Fruit fly (Drosophila melanogaster) whole organism, embryonic: Measurements from ENCODE around the gene wrm2.

ENCODE experiments used
- Aef1 ChIP-seq: fragments of 200-800 bp; sonication (Bioruptor generic); IDR thresholded peaks from 3 replicates; pipeline ENCODE4 v1.3.6; 2022; ENCODE audit warnings: missing biosample characterization, missing genetic modification characterization
- Antp ChIP-seq: fragments of 200-800 bp; sonication (Bioruptor generic); optimal IDR thresholded peaks from 3 replicates; lab custom pipeline; 2016; ENCODE audit warnings: missing biosample characterization, missing genetic modification characterization
- Bgb ChIP-seq: fragments of 200-800 bp; sonication (Bioruptor generic); IDR thresholded peaks from 2 replicates; pipeline ENCODE4 v1.3.6; 2022; ENCODE audit warnings: missing biosample characterization, missing genetic modification characterization; ENCODE audit not compliant: partially characterized antibody
- C15 ChIP-seq: fragments of 200-800 bp; sonication (Bioruptor generic); IDR thresholded peaks from 3 replicates; pipeline ENCODE4 v1.3.6; 2022; ENCODE audit warnings: missing biosample characterization, missing genetic modification characterization
- CG10431 ChIP-seq: fragments of 200-800 bp; sonication (Bioruptor generic); optimal IDR thresholded peaks from 3 replicates; lab custom pipeline; 2018; ENCODE audit warnings: missing biosample characterization, mild to moderate bottlenecking, missing genetic modification characterization
- CG12659 ChIP-seq: fragments of 200-800 bp; sonication (Bioruptor generic); optimal IDR thresholded peaks from 3 replicates; lab custom pipeline; 2017; ENCODE audit warnings: mild to moderate bottlenecking, missing biosample characterization, missing genetic modification reagents, missing genetic modification characterization
- CG13296 ChIP-seq: fragments of 200-800 bp; sonication (Bioruptor generic); optimal IDR thresholded peaks from 3 replicates; lab custom pipeline; 2018; ENCODE audit warnings: missing biosample characterization, mild to moderate bottlenecking, missing genetic modification characterization
- CG13775 ChIP-seq: fragments of 200-800 bp; sonication (Bioruptor generic); optimal IDR thresholded peaks from 3 replicates; lab custom pipeline; 2017; ENCODE audit warnings: missing biosample characterization, mild to moderate bottlenecking, missing genetic modification characterization
- CG14710 ChIP-seq: fragments of 200-800 bp; sonication (Bioruptor generic); optimal IDR thresholded peaks from 3 replicates; lab custom pipeline; 2019; ENCODE audit warnings: missing biosample characterization, mild to moderate bottlenecking, missing genetic modification characterization, moderate library complexity
- CG15601 ChIP-seq: fragments of 200-800 bp; sonication (Bioruptor generic); optimal IDR thresholded peaks from 3 replicates; lab custom pipeline; 2019; ENCODE audit warnings: missing biosample characterization, mild to moderate bottlenecking, missing genetic modification characterization, moderate library complexity
- CG1603 ChIP-seq: fragments of 200-800 bp; sonication (Bioruptor generic); optimal IDR thresholded peaks from 2 replicates; lab custom pipeline; 2019; ENCODE audit warnings: missing biosample characterization, mild to moderate bottlenecking, missing genetic modification characterization, moderate library complexity
- CG17328 ChIP-seq: fragments of 200-800 bp; sonication (Bioruptor generic); IDR thresholded peaks from 2 replicates; pipeline ENCODE4 v1.3.6; 2022; ENCODE audit warnings: missing biosample characterization, missing genetic modification characterization
- CG17612 ChIP-seq: fragments of 200-800 bp; sonication (Bioruptor generic); IDR thresholded peaks from 2 replicates; pipeline ENCODE4 v1.3.6; 2022; ENCODE audit warnings: missing biosample characterization, missing genetic modification characterization
- CG18262 ChIP-seq: fragments of 200-800 bp; optimal IDR thresholded peaks from 3 replicates; lab custom pipeline; 2019; ENCODE audit warnings: missing biosample characterization, mild to moderate bottlenecking, missing genetic modification characterization, moderate library complexity
- CG1832 ChIP-seq: fragments of 200-800 bp; sonication (Bioruptor generic); optimal IDR thresholded peaks from 2 replicates; lab custom pipeline; 2017; ENCODE audit warnings: missing biosample characterization, mild to moderate bottlenecking, missing genetic modification characterization, inconsistent platforms
- CG31224 ChIP-seq: fragments of 200-800 bp; sonication (Bioruptor generic); IDR thresholded peaks from 2 replicates; pipeline ENCODE4 v1.3.6; 2022; ENCODE audit warnings: missing biosample characterization, missing genetic modification characterization
- CG4820 ChIP-seq: fragments of 200-800 bp; sonication (Bioruptor generic); optimal IDR thresholded peaks from 3 replicates; lab custom pipeline; 2016; ENCODE audit warnings: missing biosample characterization, missing genetic modification characterization
- CG7357 ChIP-seq: fragments of 200-800 bp; sonication (Bioruptor generic); IDR thresholded peaks from 3 replicates; pipeline ENCODE4 v1.3.6; 2022; ENCODE audit warnings: missing biosample characterization, missing genetic modification characterization
- CG8089 ChIP-seq: fragments of 200-800 bp; sonication (Bioruptor generic); optimal IDR thresholded peaks from 3 replicates; lab custom pipeline; 2016; ENCODE audit warnings: missing biosample characterization, missing genetic modification characterization
- CG8765 ChIP-seq: fragments of 200-800 bp; sonication (Bioruptor generic); IDR thresholded peaks from 2 replicates; pipeline ENCODE4 v1.3.6; 2022; ENCODE audit warnings: missing biosample characterization, missing genetic modification characterization
- CG9817 ChIP-seq: fragments of 200-800 bp; sonication (Bioruptor generic); optimal IDR thresholded peaks from 2 replicates; lab custom pipeline; 2018; ENCODE audit warnings: missing biosample characterization, mild to moderate bottlenecking, missing genetic modification characterization, moderate library complexity
- CG9876 ChIP-seq: fragments of 200-800 bp; sonication (Bioruptor generic); optimal IDR thresholded peaks from 2 replicates; lab custom pipeline; 2016; ENCODE audit warnings: missing biosample characterization, missing genetic modification characterization
- Deaf1 ChIP-seq: fragments of 200-800 bp; optimal IDR thresholded peaks from 3 replicates; lab custom pipeline; 2019; ENCODE audit warnings: missing biosample characterization, mild to moderate bottlenecking, missing genetic modification characterization, moderate library complexity
- Eip74EF ChIP-seq, 2 experiments: fragments of 200-800 bp in 1 of 2; fragments of >200 bp in 1 of 2; sonication (Bioruptor generic) in 1 of 2; optimal IDR thresholded peaks; 2 replicates each; lab custom pipeline; 2017 to 2019; ENCODE audit warnings: missing biosample characterization in 2 of 2, missing genetic modification characterization in 2 of 2, mild to moderate bottlenecking in 1 of 2, moderate library complexity in 1 of 2
- HLH3B ChIP-seq: fragments of 200-800 bp; sonication (Bioruptor generic); IDR thresholded peaks from 2 replicates; pipeline ENCODE4 v1.3.6; 2022; ENCODE audit warnings: missing biosample characterization, missing genetic modification characterization
- HLHmδ ChIP-seq: fragments of 200-800 bp; sonication (Bioruptor generic); optimal IDR thresholded peaks from 2 replicates; lab custom pipeline; 2018; ENCODE audit warnings: missing biosample characterization, mild to moderate bottlenecking, missing genetic modification characterization, moderate library complexity
- Hand ChIP-seq: fragments of 200-800 bp; sonication (Bioruptor generic); optimal IDR thresholded peaks from 2 replicates; lab custom pipeline; 2017; ENCODE audit warnings: mild to moderate bottlenecking, missing biosample characterization, missing genetic modification reagents, missing genetic modification characterization
- NC2β ChIP-seq: fragments of 200-800 bp; sonication (Bioruptor generic); optimal IDR thresholded peaks from 2 replicates; lab custom pipeline; 2016; ENCODE audit warnings: missing biosample characterization, missing genetic modification characterization
- NFAT ChIP-seq: fragments of 200-800 bp; sonication (Bioruptor generic); IDR thresholded peaks from 2 replicates; pipeline ENCODE4 v1.3.6; 2022; ENCODE audit warnings: missing biosample characterization, missing genetic modification characterization
- Optix ChIP-seq: fragments of 200-800 bp; sonication (Bioruptor generic); IDR thresholded peaks from 3 replicates; pipeline ENCODE4 v1.3.6; 2022; ENCODE audit warnings: missing biosample characterization, missing genetic modification characterization
- Sin3A ChIP-seq: fragments of >200 bp; optimal IDR thresholded peaks from 2 replicates; lab custom pipeline; 2018
- Sry-δ ChIP-seq: fragments of 200-800 bp; sonication (Bioruptor generic); optimal IDR thresholded peaks from 2 replicates; lab custom pipeline; 2016; ENCODE audit warnings: missing biosample characterization, missing genetic modification characterization
- TFAM ChIP-seq: fragments of 200-800 bp; sonication (Bioruptor generic); optimal IDR thresholded peaks from 2 replicates; lab custom pipeline; 2017; ENCODE audit warnings: missing biosample characterization, missing genetic modification characterization, inconsistent platforms
- Taf1 ChIP-seq: fragments of 200-800 bp; sonication (Bioruptor generic); IDR thresholded peaks from 2 replicates; pipeline ENCODE4 v1.3.6; 2022; ENCODE audit warnings: missing biosample characterization, missing genetic modification characterization
- Xrp1 ChIP-seq: fragments of 200-800 bp; sonication (Bioruptor generic); IDR thresholded peaks from 2 replicates; pipeline ENCODE4 v1.3.6; 2022; ENCODE audit warnings: missing biosample characterization, missing genetic modification characterization
- bowl ChIP-seq: fragments of 200-800 bp; sonication (Bioruptor generic); IDR thresholded peaks from 2 replicates; pipeline ENCODE4 v1.3.6; 2022; ENCODE audit warnings: missing biosample characterization, missing genetic modification characterization
- chn ChIP-seq: fragments of 200-800 bp; sonication (Bioruptor generic); optimal IDR thresholded peaks from 2 replicates; lab custom pipeline; 2016; ENCODE audit warnings: missing biosample characterization, missing genetic modification characterization
- cwo ChIP-seq: fragments of 200-800 bp; sonication (Bioruptor generic); optimal IDR thresholded peaks from 3 replicates; lab custom pipeline; 2017; ENCODE audit warnings: missing biosample characterization, missing genetic modification characterization, mild to moderate bottlenecking, moderate library complexity, missing genetic modification reagents
- dmrt11E ChIP-seq: fragments of 200-800 bp; sonication (Bioruptor generic); optimal IDR thresholded peaks from 3 replicates; lab custom pipeline; 2018; ENCODE audit warnings: missing biosample characterization, mild to moderate bottlenecking, missing genetic modification characterization, moderate library complexity
- en ChIP-seq: fragments of 200-800 bp; sonication (Bioruptor generic); optimal IDR thresholded peaks from 2 replicates; lab custom pipeline; 2016; ENCODE audit warnings: missing biosample characterization, missing genetic modification characterization
- ewg ChIP-seq: fragments of 200-800 bp; sonication (Bioruptor generic); optimal IDR thresholded peaks from 3 replicates; lab custom pipeline; 2017; ENCODE audit warnings: mild to moderate bottlenecking, missing biosample characterization, missing genetic modification reagents, missing genetic modification characterization
- fd64A ChIP-seq: fragments of 200-800 bp; sonication (Bioruptor generic); optimal IDR thresholded peaks from 3 replicates; lab custom pipeline; 2018; ENCODE audit warnings: missing biosample characterization, mild to moderate bottlenecking, missing genetic modification characterization
- ham ChIP-seq: fragments of 200-800 bp; sonication (Bioruptor generic); IDR thresholded peaks from 2 replicates; pipeline ENCODE4 v1.3.6; 2022; ENCODE audit warnings: missing biosample characterization, missing genetic modification characterization
- hth ChIP-seq: fragments of >200 bp; optimal IDR thresholded peaks from 2 replicates; lab custom pipeline; 2017; ENCODE audit warnings: inconsistent platforms
- mam ChIP-seq: fragments of 200-800 bp; sonication (Bioruptor generic); optimal IDR thresholded peaks from 3 replicates; lab custom pipeline; 2016; ENCODE audit warnings: missing biosample characterization, missing genetic modification characterization
- nom ChIP-seq: fragments of 200-800 bp; sonication (Bioruptor generic); optimal IDR thresholded peaks from 2 replicates; lab custom pipeline; 2017; ENCODE audit warnings: missing biosample characterization, missing genetic modification characterization, mild to moderate bottlenecking, moderate library complexity, missing genetic modification reagents
- prd ChIP-seq, 3 experiments: fragments of >200 bp in 2 of 3; fragments of 200-800 bp in 1 of 3; sonication (Bioruptor generic) in 1 of 3; optimal IDR thresholded peaks in 2 of 3; IDR thresholded peaks in 1 of 3; 2 replicates in 2 of 3; 3 replicates in 1 of 3; pipeline versions ENCODE4 v1.3.6 to Lab custom; 2017 to 2022; ENCODE audit warnings: missing biosample characterization in 1 of 3, missing genetic modification characterization in 1 of 3
- schlank ChIP-seq: fragments of 200-800 bp; sonication (Bioruptor generic); optimal IDR thresholded peaks from 2 replicates; lab custom pipeline; 2018; ENCODE audit warnings: missing biosample characterization, mild to moderate bottlenecking, missing genetic modification characterization
- slbo ChIP-seq: fragments of 200-800 bp; sonication (Bioruptor generic); IDR thresholded peaks from 2 replicates; pipeline ENCODE4 v1.3.6; 2022; ENCODE audit warnings: missing biosample characterization, missing genetic modification characterization
- usp ChIP-seq: fragments of >200 bp; optimal IDR thresholded peaks from 2 replicates; lab custom pipeline; 2017; ENCODE audit warnings: missing biosample characterization, missing genetic modification characterization
- vnd ChIP-seq: fragments of 200-800 bp; sonication (Bioruptor generic); IDR thresholded peaks from 3 replicates; pipeline ENCODE4 v1.3.6; 2022; ENCODE audit warnings: missing biosample characterization, missing genetic modification characterization; ENCODE audit not compliant: partially characterized antibody

wrm2 gene

DNA sequence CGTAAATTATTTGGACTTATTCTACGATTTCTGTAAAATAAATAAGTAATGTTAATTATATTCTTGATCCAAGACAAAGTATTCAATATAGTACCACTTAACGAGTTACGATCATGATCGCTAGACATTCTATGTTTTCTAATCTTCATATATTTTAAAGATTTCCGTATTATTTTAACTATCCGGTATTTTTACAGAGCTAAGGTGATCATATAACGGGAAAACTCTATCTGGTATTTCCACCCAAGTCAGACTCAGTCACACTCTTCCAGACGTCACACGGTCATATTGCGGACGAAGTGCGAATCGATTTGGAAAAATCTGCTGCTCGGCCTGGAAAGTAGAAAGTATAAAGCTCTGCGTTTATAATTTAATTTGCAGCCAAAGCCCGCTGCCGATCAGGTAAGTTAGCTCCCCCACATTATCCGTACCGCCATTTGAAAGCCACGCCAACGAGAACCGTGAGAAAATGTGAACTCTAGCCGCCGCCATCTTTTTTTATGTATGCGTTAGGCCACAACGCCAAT is 4.3 kb upstream of the wrm2 start, which contains the start of the genes lark and eco (continued):
- no peak for TF ChIP-seq Taf1
- TF ChIP-seq cwo (GFP tag; lab: Kevin White, UChicago): no peak
- no peak for TF ChIP-seq chn (GFP tag; lab: Kevin White, UChicago)
- no peak for TF ChIP-seq Sin3A
- no peak for TF ChIP-seq CG10431 (GFP tag; lab: Kevin White, UChicago)
- TF ChIP-seq en (GFP tag; lab: Kevin White, UChicago): no peak
- no peak for TF ChIP-seq NFAT (GFP tag; lab: Robert Waterston, UW)
- TF ChIP-seq bowl (GFP tag; lab: Robert Waterston, UW): no peak
- no peak for TF ChIP-seq slbo
- peak; percentile 4 for TF ChIP-seq NC2β
- no peak for TF ChIP-seq Hand (GFP tag; lab: Kevin White, UChicago)
- no peak for TF ChIP-seq HLH3B (GFP tag; lab: Robert Waterston, UW)
- TF ChIP-seq Bgb (GFP tag; lab: Robert Waterston, UW): peak; percentile 47; the same call in 1 of the 2 replicates
- TF ChIP-seq Antp (GFP tag; lab: Kevin White, UChicago): no peak
- TF ChIP-seq CG8089 (GFP tag; lab: Kevin White, UChicago): no peak
- TF ChIP-seq CG15601 (tag; lab: Kevin White, UChicago): no peak
- TF ChIP-seq CG14710: peak; percentile 64
- no peak for TF ChIP-seq dmrt11E (tag; lab: Kevin White, UChicago)
- TF ChIP-seq Aef1 (GFP tag; lab: Robert Waterston, UW): no peak
- no peak for TF ChIP-seq TFAM (GFP tag; lab: Kevin White, UChicago)
- TF ChIP-seq mam (GFP tag; lab: Kevin White, UChicago): no peak
- no peak for TF ChIP-seq hth
- TF ChIP-seq CG13296 (GFP tag; lab: Kevin White, UChicago): no peak
- no peak for TF ChIP-seq CG7357 (GFP tag; lab: Robert Waterston, UW)
- TF ChIP-seq prd (optimal IDR thresholded peaks at IDR 0.05; lab: Kevin White, UChicago): no peak
- TF ChIP-seq prd (GFP tag; IDR thresholded peaks at IDR 0.05; lab: Robert Waterston, UW): no peak
- no peak for TF ChIP-seq CG13775 (GFP tag; lab: Kevin White, UChicago)
- TF ChIP-seq CG17612 (GFP tag; lab: Robert Waterston, UW): no peak
- no peak for TF ChIP-seq CG9817 (tag; lab: Kevin White, UChicago)
- no peak for TF ChIP-seq CG17328 (GFP tag; lab: Robert Waterston, UW)
- TF ChIP-seq C15 (GFP tag; lab: Robert Waterston, UW): no peak
- TF ChIP-seq Optix (GFP tag; lab: Robert Waterston, UW): no peak
- TF ChIP-seq schlank: no peak
- no peak for TF ChIP-seq fd64A
- TF ChIP-seq nom: peak; percentile 57
- no peak for TF ChIP-seq CG8765
- TF ChIP-seq vnd (GFP tag; lab: Robert Waterston, UW): no peak
- TF ChIP-seq usp (GFP tag; lab: Kevin White, UChicago): no peak
- no peak for TF ChIP-seq Deaf1 (tag; lab: Kevin White, UChicago)
- TF ChIP-seq HLHmδ (GFP tag; lab: Kevin White, UChicago): no peak
- no peak for TF ChIP-seq ham (GFP tag; lab: Robert Waterston, UW)
- peak; percentile 14 for TF ChIP-seq Sry-δ
- TF ChIP-seq CG31224 (GFP tag; lab: Robert Waterston, UW): no peak
- TF ChIP-seq Xrp1 (GFP tag; lab: Robert Waterston, UW): no peak
- TF ChIP-seq CG9876 (GFP tag; lab: Kevin White, UChicago): no peak
- TF ChIP-seq CG1603 (tag; lab: Kevin White, UChicago): peak; percentile 61
- no peak for TF ChIP-seq CG1832 (GFP tag; lab: Kevin White, UChicago)
- TF ChIP-seq ewg (GFP tag; lab: Kevin White, UChicago): no peak
- TF ChIP-seq CG12659 (GFP tag; lab: Kevin White, UChicago): peak; percentile 71
- TF ChIP-seq Eip74EF (GFP tag; optimal IDR thresholded peaks at IDR 0.05; lab: Kevin White, UChicago): no peak
- no peak for TF ChIP-seq CG4820 (GFP tag; lab: Kevin White, UChicago)
- TF ChIP-seq CG18262: no peak
